Fruit fly (Drosophila melanogaster) whole organism: Measurements from ENCODE around the gene Ama.

Experiments used
- EcR ChIP-seq, 2 experiments: fragments of >200 bp; optimal IDR thresholded peaks; 2 replicates each; lab custom pipeline; 2017; ENCODE audit warnings: missing biosample characterization in 2 of 2, missing genetic modification characterization in 2 of 2, missing genetic modification reagents in 2 of 2
- pan ChIP-seq: fragments of >200 bp; optimal IDR thresholded peaks from 2 replicates; lab custom pipeline; 2017
- usp ChIP-seq: fragments of >200 bp; optimal IDR thresholded peaks from 2 replicates; lab custom pipeline; 2017; ENCODE audit warnings: missing biosample characterization, missing genetic modification characterization, mixed read lengths

- no peak for TF ChIP-seq usp (GFP tag; lab: Kevin White, UChicago)
- TF ChIP-seq EcR (GFP tag; optimal IDR thresholded peaks at IDR 0.05; lab: Kevin White, UChicago), result no peak
- TF ChIP-seq pan (lab: Kevin White, UChicago), result no peak
These were observed 50.4 kb downstream of the Ama start for dm6 chr3R:6812876-6813199.
